Worm (Caenorhabditis elegans) whole organism, young adult: ENCODE results near the gene H21P03.10.

Source experiments
- B0336.3 ChIP-seq: fragments of 200-800 bp; sonication (Bioruptor generic); IDR thresholded peaks from 2 replicates; pipeline ENCODE4 v1.3.6; 2022; ENCODE audit warnings: missing genetic modification characterization, missing compliant biosample characterization
- C06A6.2 ChIP-seq: fragments of 200-800 bp; sonication (Bioruptor generic); conservative IDR thresholded peaks from 2 replicates; pipeline ENCODE4 v1.3.6; 2022; ENCODE audit warnings: missing genetic modification characterization, missing compliant biosample characterization
- F10E7.11 ChIP-seq: sonication (generic microtip); optimal IDR thresholded peaks from 2 replicates; lab custom pipeline; 2017; ENCODE audit warnings: mild to moderate bottlenecking, missing genetic modification characterization, moderate library complexity, missing compliant biosample characterization
- F37B4.10 ChIP-seq: fragments of 200-800 bp; sonication (Bioruptor generic); IDR thresholded peaks from 2 replicates; pipeline ENCODE4 v1.3.6; 2022; ENCODE audit warnings: missing genetic modification characterization, missing compliant biosample characterization
- T07F8.4 ChIP-seq: sonication (generic microtip); optimal IDR thresholded peaks from 2 replicates; lab custom pipeline; 2016; ENCODE audit warnings: mild to moderate bottlenecking, missing genetic modification characterization, moderate library complexity, missing compliant biosample characterization
- T26A5.8 ChIP-seq: sonication (generic microtip); optimal IDR thresholded peaks from 2 replicates; lab custom pipeline; 2016; ENCODE audit warnings: missing genetic modification characterization, missing compliant biosample characterization
- Y56A3A.18 ChIP-seq: fragments of 200-800 bp; sonication (Bioruptor generic); IDR thresholded peaks from 2 replicates; pipeline ENCODE4 v1.3.6; 2022; ENCODE audit warnings: missing genetic modification reagents, missing genetic modification characterization, missing compliant biosample characterization
- Y79H2A.3 ChIP-seq: fragments of 200-800 bp; sonication (Bioruptor generic); conservative IDR thresholded peaks from 2 replicates; pipeline ENCODE4 v1.3.6; 2022; ENCODE audit warnings: missing genetic modification reagents, missing genetic modification characterization, missing compliant biosample characterization
- Y95B8A.8 ChIP-seq: fragments of 200-800 bp; sonication (Bioruptor generic); IDR thresholded peaks from 2 replicates; pipeline ENCODE4 v1.3.6; 2022; ENCODE audit warnings: missing genetic modification reagents, missing genetic modification characterization, missing compliant biosample characterization
- ama-1 ChIP-seq, 3 experiments: fragments of 150-350 bp in 1 of 3; sonication (generic microtip) in 2 of 3; optimal IDR thresholded peaks; 2 replicates each; lab custom pipeline; 2014 to 2018; ENCODE audit warnings: missing biosample characterization in 2 of 3, missing genetic modification characterization in 2 of 3, missing genetic modification reagents in 2 of 3
- aptf-2 ChIP-seq: fragments of 200-800 bp; sonication (Bioruptor generic); conservative IDR thresholded peaks from 2 replicates; pipeline ENCODE4 v1.3.6; 2022; ENCODE audit warnings: missing genetic modification reagents, missing genetic modification characterization, missing compliant biosample characterization
- aptf-3 ChIP-seq: fragments of 200-800 bp; sonication (Bioruptor generic); IDR thresholded peaks from 2 replicates; pipeline ENCODE4 v1.3.6; 2022; ENCODE audit warnings: missing genetic modification characterization, missing compliant biosample characterization
- attf-3 ChIP-seq: fragments of 200-800 bp; sonication (Bioruptor generic); conservative IDR thresholded peaks from 2 replicates; pipeline ENCODE4 v1.3.6; 2022; ENCODE audit warnings: missing genetic modification reagents, missing genetic modification characterization, missing compliant biosample characterization
- bed-2 ChIP-seq: fragments of 200-800 bp; sonication (Bioruptor generic); IDR thresholded peaks from 2 replicates; pipeline ENCODE4 v1.3.6; 2022; ENCODE audit warnings: missing genetic modification reagents, missing genetic modification characterization, missing compliant biosample characterization
- ccch-3 ChIP-seq: fragments of 200-800 bp; sonication (Bioruptor generic); optimal IDR thresholded peaks from 2 replicates; lab custom pipeline; 2018; ENCODE audit warnings: mild to moderate bottlenecking, missing genetic modification characterization, missing compliant biosample characterization
- cebp-2 ChIP-seq: fragments of 200-800 bp; sonication (Bioruptor generic); IDR thresholded peaks from 2 replicates; pipeline ENCODE4 v1.3.6; 2022; ENCODE audit warnings: missing genetic modification characterization, missing compliant biosample characterization
- ceh-27 ChIP-seq: fragments of 200-800 bp; sonication (Bioruptor generic); optimal IDR thresholded peaks from 2 replicates; lab custom pipeline; 2018; ENCODE audit warnings: mild to moderate bottlenecking, missing genetic modification characterization, moderate library complexity, missing compliant biosample characterization
- ceh-40 ChIP-seq: fragments of 200-800 bp; sonication (Bioruptor generic); IDR thresholded peaks from 2 replicates; pipeline ENCODE4 v1.3.6; 2022; ENCODE audit warnings: missing genetic modification characterization, missing compliant biosample characterization
- ceh-91 ChIP-seq: fragments of 200-800 bp; sonication (Bioruptor generic); IDR thresholded peaks from 2 replicates; pipeline ENCODE4 v1.3.6; 2022; ENCODE audit warnings: missing genetic modification reagents, missing genetic modification characterization, missing compliant biosample characterization
- die-1 ChIP-seq: sonication (generic microtip); optimal IDR thresholded peaks from 2 replicates; lab custom pipeline; 2016; ENCODE audit warnings: missing genotype, mild to moderate bottlenecking, missing genetic modification characterization, missing compliant biosample characterization
- dpl-1 ChIP-seq: fragments of 150-350 bp; optimal IDR thresholded peaks from 2 replicates; lab custom pipeline; 2014; ENCODE audit warnings: missing biosample characterization, missing genetic modification reagents, missing genetic modification characterization
- egl-18 ChIP-seq: fragments of 200-800 bp; sonication (Bioruptor generic); IDR thresholded peaks from 2 replicates; pipeline ENCODE4 v1.3.6; 2022; ENCODE audit warnings: missing genetic modification reagents, missing genetic modification characterization, missing compliant biosample characterization
- egl-44 ChIP-seq: fragments of 200-800 bp; sonication (Bioruptor generic); IDR thresholded peaks from 2 replicates; pipeline ENCODE4 v1.3.6; 2022; ENCODE audit warnings: missing genetic modification reagents, missing genetic modification characterization, missing compliant biosample characterization
- ekl-4 ChIP-seq: fragments of 200-800 bp; sonication (Bioruptor generic); IDR thresholded peaks from 2 replicates; pipeline ENCODE4 v1.3.6; 2022; ENCODE audit warnings: missing genetic modification reagents, missing genetic modification characterization, missing compliant biosample characterization
- hlh-12 ChIP-seq: sonication (generic microtip); optimal IDR thresholded peaks from 2 replicates; lab custom pipeline; 2016; ENCODE audit warnings: missing genetic modification characterization, missing compliant biosample characterization
- hlh-26 ChIP-seq: fragments of 200-800 bp; sonication (Bioruptor generic); conservative IDR thresholded peaks from 2 replicates; pipeline ENCODE4 v1.3.6; 2022; ENCODE audit warnings: missing genetic modification reagents, missing genetic modification characterization, missing compliant biosample characterization
- hmg-1.2 ChIP-seq: fragments of 200-800 bp; sonication (Bioruptor generic); IDR thresholded peaks from 2 replicates; pipeline ENCODE4 v1.3.6; 2022; ENCODE audit warnings: missing genetic modification reagents, missing genetic modification characterization, missing compliant biosample characterization
- lag-1 ChIP-seq: fragments of 200-800 bp; sonication (Bioruptor generic); IDR thresholded peaks from 2 replicates; pipeline ENCODE4 v1.3.6; 2022; ENCODE audit warnings: missing genetic modification reagents, missing genetic modification characterization, missing compliant biosample characterization
- lin-35 ChIP-seq, 3 experiments: fragments of 150-350 bp in 2 of 3; sonication (generic microtip) in 1 of 3; optimal IDR thresholded peaks; 2 replicates each; lab custom pipeline; 2014 to 2018; ENCODE audit warnings: missing biosample characterization in 3 of 3, missing genetic modification characterization in 3 of 3, missing genetic modification reagents in 3 of 3
- lsl-1 ChIP-seq: fragments of 200-800 bp; sonication (Bioruptor generic); optimal IDR thresholded peaks from 2 replicates; lab custom pipeline; 2018; ENCODE audit warnings: mild to moderate bottlenecking, missing genetic modification characterization, moderate library complexity, missing compliant biosample characterization
- madf-10 ChIP-seq: sonication (generic microtip); optimal IDR thresholded peaks from 2 replicates; lab custom pipeline; 2016; ENCODE audit warnings: mild to moderate bottlenecking, missing genetic modification characterization, missing compliant biosample characterization
- nfya-1 ChIP-seq: sonication (generic microtip); optimal IDR thresholded peaks from 2 replicates; lab custom pipeline; 2017; ENCODE audit warnings: antibody characterized with exemption, missing compliant biosample characterization, missing genetic modification characterization, borderline replicate concordance; ENCODE audit not compliant: insufficient read depth
- nfya-2 ChIP-seq: fragments of 200-800 bp; sonication (Bioruptor generic); IDR thresholded peaks from 2 replicates; pipeline ENCODE4 v1.3.6; 2022; ENCODE audit warnings: missing genetic modification reagents, missing genetic modification characterization, missing compliant biosample characterization
- nfyb-1 ChIP-seq: fragments of 200-800 bp; sonication (Bioruptor generic); IDR thresholded peaks from 2 replicates; pipeline ENCODE4 v1.3.6; 2022; ENCODE audit warnings: missing genetic modification reagents, missing genetic modification characterization, missing compliant biosample characterization
- nhr-120 ChIP-seq: fragments of 200-800 bp; sonication (Bioruptor generic); IDR thresholded peaks from 2 replicates; pipeline ENCODE4 v1.3.6; 2022; ENCODE audit warnings: missing genetic modification characterization, missing compliant biosample characterization
- nhr-80 ChIP-seq: sonication (generic microtip); optimal IDR thresholded peaks from 2 replicates; lab custom pipeline; 2016; ENCODE audit warnings: missing genetic modification characterization, missing compliant biosample characterization
- pha-4 ChIP-seq: fragments of 150-350 bp; sonication (generic microtip); optimal IDR thresholded peaks from 2 replicates; lab custom pipeline; 2014; ENCODE audit warnings: missing biosample characterization, missing genetic modification reagents, missing genetic modification characterization
- rec-8 ChIP-seq, 2 experiments: sonication (generic microtip); optimal IDR thresholded peaks; 2 replicates each; lab custom pipeline; 2016; ENCODE audit warnings: mild to moderate bottlenecking in 2 of 2, missing genetic modification characterization in 2 of 2, missing genetic modification reagents in 2 of 2, missing genotype in 2 of 2, missing biosample characterization in 1 of 2, missing compliant biosample characterization in 1 of 2, moderate library complexity in 1 of 2
- sdz-38 ChIP-seq: sonication (generic microtip); optimal IDR thresholded peaks from 2 replicates; lab custom pipeline; 2016; ENCODE audit warnings: missing genotype, missing genetic modification characterization, missing compliant biosample characterization
- sea-2 ChIP-seq: fragments of 200-800 bp; sonication (Bioruptor generic); IDR thresholded peaks from 2 replicates; pipeline ENCODE4 v1.3.6; 2022; ENCODE audit warnings: missing genetic modification characterization, missing compliant biosample characterization
- snpc-1.1 ChIP-seq: sonication (generic microtip); optimal IDR thresholded peaks from 2 replicates; lab custom pipeline; 2017; ENCODE audit warnings: missing genetic modification characterization, mild to moderate bottlenecking, missing compliant biosample characterization, antibody characterized with exemption, moderate library complexity, missing genotype, missing genetic modification reagents; ENCODE audit not compliant: insufficient read depth
- somi-1 ChIP-seq: fragments of 200-800 bp; sonication (Bioruptor generic); optimal IDR thresholded peaks from 2 replicates; lab custom pipeline; 2018; ENCODE audit warnings: mild to moderate bottlenecking, missing genetic modification characterization, missing compliant biosample characterization
- sptf-2 ChIP-seq: fragments of 200-800 bp; sonication (Bioruptor generic); optimal IDR thresholded peaks from 2 replicates; lab custom pipeline; 2018; ENCODE audit warnings: mild to moderate bottlenecking, missing genetic modification characterization, missing compliant biosample characterization
- tbx-9 ChIP-seq: sonication (generic microtip); optimal IDR thresholded peaks from 2 replicates; lab custom pipeline; 2016; ENCODE audit warnings: borderline replicate concordance, missing genetic modification characterization, inconsistent platforms, missing compliant biosample characterization
- tlf-1 ChIP-seq: fragments of 200-800 bp; sonication (Bioruptor generic); optimal IDR thresholded peaks from 2 replicates; lab custom pipeline; 2018; ENCODE audit warnings: mild to moderate bottlenecking, missing genetic modification characterization, missing compliant biosample characterization
- unc-62 ChIP-seq: fragments of 150-350 bp; optimal IDR thresholded peaks from 2 replicates; lab custom pipeline; 2014; ENCODE audit warnings: missing biosample characterization, missing genetic modification reagents, missing genetic modification characterization
- ztf-18 ChIP-seq: sonication (generic microtip); optimal IDR thresholded peaks from 2 replicates; lab custom pipeline; 2016; ENCODE audit warnings: missing genotype, mild to moderate bottlenecking, missing genetic modification characterization, missing compliant biosample characterization
- ztf-3 ChIP-seq: fragments of 200-800 bp; sonication (Bioruptor generic); optimal IDR thresholded peaks from 2 replicates; lab custom pipeline; 2018; ENCODE audit warnings: mild to moderate bottlenecking, missing genetic modification characterization, missing compliant biosample characterization

The H21P03.10 gene

ce11 chrIV:11474067-11474466, 26.5 kb upstream of the H21P03.10 start:
- TF ChIP-seq sea-2 (GFP tag; lab: Robert Waterston, UW) (peak; percentile 76; the same call in 1 of the 2 replicates), die-1 (tag; lab: Kevin White, UChicago) (peak; percentile 97), F37B4.10 (GFP tag; lab: Robert Waterston, UW) (peak; percentile 95), hmg-1.2 (peak; percentile 79), T26A5.8 (tag; lab: Kevin White, UChicago) (peak; percentile 87), Y95B8A.8 (GFP tag; lab: Robert Waterston, UW) (peak; percentile 70; the same call in 1 of the 2 replicates), egl-44 (GFP tag; lab: Robert Waterston, UW) (peak; percentile 97), Y79H2A.3 (GFP tag; lab: Robert Waterston, UW) (0 out of 2 replicates have a peak, but pooled peaks have one; percentile 45), ekl-4 (GFP tag; lab: Robert Waterston, UW) (peak; percentile 85), ztf-3 (GFP tag; lab: Kevin White, UChicago) (peak; percentile 64), lsl-1 (peak; percentile 70), hlh-26 (no peak), aptf-2 (GFP tag; lab: Robert Waterston, UW) (0 out of 2 replicates have a peak, but pooled peaks have one; percentile 7), sptf-2 (peak; percentile 97), lag-1 (GFP tag; lab: Robert Waterston, UW) (no peak), F10E7.11 (peak; percentile 75), attf-3 (peak; percentile 72), sdz-38 (tag; lab: Kevin White, UChicago) (peak; percentile 69), nhr-120 (GFP tag; lab: Robert Waterston, UW) (peak; percentile 95), ama-1 (optimal IDR thresholded peaks at IDR 0.05; lab: Kevin White, UChicago) (peak; percentile 52), ama-1 (GFP tag; optimal IDR thresholded peaks at IDR 0.05; lab: Kevin White, UChicago) (peak; percentile 84 to 93), ceh-27 (peak; percentile 90), nfyb-1 (GFP tag; lab: Robert Waterston, UW) (peak; percentile 90), aptf-3 (0 out of 2 replicates have a peak, but pooled peaks have one; percentile 15), ccch-3 (GFP tag; lab: Kevin White, UChicago) (no peak), nfya-2 (0 out of 2 replicates have a peak, but pooled peaks have one; percentile 75), ceh-91 (GFP tag; lab: Robert Waterston, UW) (peak; percentile 59; the same call in 1 of the 2 replicates), somi-1 (GFP tag; lab: Kevin White, UChicago) (peak; percentile 79), nfya-1 (tag; lab: Kevin White, UChicago) (no peak), egl-18 (GFP tag; lab: Robert Waterston, UW) (peak; percentile 89), hlh-12 (tag; lab: Kevin White, UChicago) (peak; percentile 62), tlf-1 (GFP tag; lab: Kevin White, UChicago) (peak; percentile 80), cebp-2 (GFP tag; lab: Robert Waterston, UW) (peak; percentile 97), lin-35 (GFP tag; optimal IDR thresholded peaks at IDR 0.05; lab: Kevin White, UChicago) (peak in 1 of 3 experiments; percentile 40), pha-4 (tag; lab: Kevin White, UChicago) (no peak), unc-62 (GFP tag; lab: Kevin White, UChicago) (no peak), nhr-80 (tag; lab: Kevin White, UChicago) (peak; percentile 62), tbx-9 (tag; lab: Kevin White, UChicago) (peak; percentile 53), T07F8.4 (peak; percentile 93), madf-10 (tag; lab: Kevin White, UChicago) (peak; percentile 79), Y56A3A.18 (GFP tag; lab: Robert Waterston, UW) (peak; percentile 90), ceh-40 (peak; percentile 90), bed-2 (GFP tag; lab: Robert Waterston, UW) (peak; percentile 75), C06A6.2 (peak; percentile 46; the same call in 1 of the 2 replicates), ztf-18 (peak; percentile 83), B0336.3 (GFP tag; lab: Robert Waterston, UW) (peak; percentile 87), snpc-1.1 (tag; lab: Kevin White, UChicago) (peak; percentile 67), rec-8 (tag; optimal IDR thresholded peaks at IDR 0.05; lab: Kevin White, UChicago) (peak; percentile 76 to 97), dpl-1 (GFP tag; lab: Kevin White, UChicago) (peak; percentile 2)
